Worm (Caenorhabditis elegans) whole organism, L2 larva: ENCODE results near the gene vha-1.

Experiments used
- C34F6.9 ChIP-seq: fragments of 150-350 bp; optimal IDR thresholded peaks from 2 replicates; lab custom pipeline; 2014; ENCODE audit warnings: missing biosample characterization, missing genetic modification characterization
- F13H6.1 ChIP-seq: sonication (generic microtip); optimal IDR thresholded peaks from 2 replicates; lab custom pipeline; 2016; ENCODE audit warnings: missing genetic modification characterization, missing compliant biosample characterization
- R02D3.7 ChIP-seq: fragments of 150-350 bp; optimal IDR thresholded peaks from 2 replicates; lab custom pipeline; 2014; ENCODE audit warnings: missing biosample characterization, missing genetic modification characterization
- Y55F3AM.14 ChIP-seq: fragments of 200-800 bp; sonication (Bioruptor generic); optimal IDR thresholded peaks from 2 replicates; lab custom pipeline; 2018; ENCODE audit warnings: mild to moderate bottlenecking, missing genetic modification characterization, missing compliant biosample characterization
- ZK546.5 ChIP-seq: sonication (generic microtip); optimal IDR thresholded peaks from 2 replicates; lab custom pipeline; 2017; ENCODE audit warnings: missing biosample characterization, missing genetic modification characterization
- alr-1 ChIP-seq: fragments of 150-350 bp; optimal IDR thresholded peaks from 2 replicates; lab custom pipeline; 2014; ENCODE audit warnings: missing biosample characterization, missing genetic modification characterization
- aly-2 ChIP-seq: fragments of 150-350 bp; optimal IDR thresholded peaks from 2 replicates; lab custom pipeline; 2014; ENCODE audit warnings: missing biosample characterization, missing genetic modification characterization
- ama-1 ChIP-seq: fragments of 150-350 bp; optimal IDR thresholded peaks from 2 replicates; lab custom pipeline; 2018; ENCODE audit warnings: inconsistent platforms
- blmp-1 ChIP-seq: sonication (generic microtip); optimal IDR thresholded peaks from 2 replicates; lab custom pipeline; 2017; ENCODE audit warnings: missing genetic modification characterization, mild to moderate bottlenecking, missing compliant biosample characterization, antibody characterized with exemption, moderate library complexity; ENCODE audit not compliant: insufficient read depth
- ceh-16 ChIP-seq: fragments of 150-350 bp; optimal IDR thresholded peaks from 2 replicates; lab custom pipeline; 2014; ENCODE audit warnings: missing biosample characterization, missing genetic modification characterization
- ceh-82 ChIP-seq: fragments of 150-350 bp; optimal IDR thresholded peaks from 2 replicates; lab custom pipeline; 2014; ENCODE audit warnings: missing biosample characterization, missing genetic modification characterization
- crh-2 ChIP-seq: sonication (generic microtip); optimal IDR thresholded peaks from 2 replicates; lab custom pipeline; 2017; ENCODE audit warnings: missing biosample characterization, missing genetic modification characterization
- dmd-4 ChIP-seq: sonication (generic microtip); optimal IDR thresholded peaks from 2 replicates; lab custom pipeline; 2017; ENCODE audit warnings: missing biosample characterization, missing genetic modification characterization
- egl-27 ChIP-seq: sonication (generic microtip); optimal IDR thresholded peaks from 3 replicates; lab custom pipeline; 2017; ENCODE audit warnings: missing biosample characterization, missing genetic modification reagents, missing genetic modification characterization
- elt-1 ChIP-seq: fragments of 150-350 bp; optimal IDR thresholded peaks from 2 replicates; lab custom pipeline; 2014; ENCODE audit warnings: missing biosample characterization, missing genetic modification characterization
- elt-3 ChIP-seq: sonication (generic microtip); optimal IDR thresholded peaks from 2 replicates; lab custom pipeline; 2017; ENCODE audit warnings: missing biosample characterization, missing genetic modification characterization
- fos-1 ChIP-seq: fragments of 150-350 bp; optimal IDR thresholded peaks from 2 replicates; lab custom pipeline; 2014; ENCODE audit warnings: missing biosample characterization, missing genetic modification characterization
- gmeb-1 ChIP-seq: fragments of 150-350 bp; optimal IDR thresholded peaks from 2 replicates; lab custom pipeline; 2014; ENCODE audit warnings: missing biosample characterization, missing genetic modification characterization
- lin-11 ChIP-seq: fragments of 150-350 bp; sonication (generic microtip); optimal IDR thresholded peaks from 2 replicates; lab custom pipeline; 2014; ENCODE audit warnings: missing biosample characterization, missing genetic modification characterization, inconsistent platforms, mixed read lengths
- lin-13 ChIP-seq: fragments of 150-350 bp; optimal IDR thresholded peaks from 2 replicates; lab custom pipeline; 2014; ENCODE audit warnings: missing biosample characterization, missing genetic modification reagents, missing genetic modification characterization
- lin-39 ChIP-seq: fragments of 150-350 bp; optimal IDR thresholded peaks from 2 replicates; lab custom pipeline; 2014; ENCODE audit warnings: missing biosample characterization, missing genetic modification reagents, missing genetic modification characterization
- lsy-2 ChIP-seq, 2 experiments: fragments of 150-350 bp in 1 of 2; sonication (generic microtip) in 1 of 2; optimal IDR thresholded peaks; 2 replicates each; lab custom pipeline; 2014 to 2017; ENCODE audit warnings: missing biosample characterization in 2 of 2, missing genetic modification characterization in 2 of 2
- mab-5 ChIP-seq: fragments of 150-350 bp; optimal IDR thresholded peaks from 2 replicates; lab custom pipeline; 2014; ENCODE audit warnings: missing biosample characterization, missing genetic modification characterization
- mbf-1 ChIP-seq: sonication (generic microtip); optimal IDR thresholded peaks from 2 replicates; lab custom pipeline; 2017; ENCODE audit warnings: missing biosample characterization, missing genetic modification characterization
- mdl-1 ChIP-seq, 2 experiments: fragments of 150-350 bp in 1 of 2; sonication (generic microtip) in 1 of 2; optimal IDR thresholded peaks; 2 replicates each; lab custom pipeline; 2017; ENCODE audit warnings: missing biosample characterization in 2 of 2, missing genetic modification characterization in 2 of 2
- nhr-10 ChIP-seq: sonication (generic microtip); optimal IDR thresholded peaks from 2 replicates; lab custom pipeline; 2017; ENCODE audit warnings: missing biosample characterization, missing genetic modification characterization
- nhr-11 ChIP-seq: fragments of 150-350 bp; optimal IDR thresholded peaks from 2 replicates; lab custom pipeline; 2014; ENCODE audit warnings: missing biosample characterization, missing genetic modification characterization
- nhr-12 ChIP-seq: fragments of 150-350 bp; optimal IDR thresholded peaks from 2 replicates; lab custom pipeline; 2014; ENCODE audit warnings: missing biosample characterization, missing genetic modification characterization
- nhr-129 ChIP-seq: fragments of 150-350 bp; optimal IDR thresholded peaks from 2 replicates; lab custom pipeline; 2014; ENCODE audit warnings: missing biosample characterization, missing genetic modification characterization
- nhr-21 ChIP-seq: fragments of 150-350 bp; optimal IDR thresholded peaks from 2 replicates; lab custom pipeline; 2014; ENCODE audit warnings: missing biosample characterization, missing genetic modification characterization
- nhr-23 ChIP-seq: fragments of 150-350 bp; optimal IDR thresholded peaks from 2 replicates; lab custom pipeline; 2014; ENCODE audit warnings: missing biosample characterization, missing genetic modification reagents, missing genetic modification characterization
- nhr-237 ChIP-seq: fragments of 150-350 bp; optimal IDR thresholded peaks from 2 replicates; lab custom pipeline; 2014; ENCODE audit warnings: missing biosample characterization, missing genetic modification characterization
- nhr-25 ChIP-seq: fragments of 150-350 bp; sonication (generic microtip); optimal IDR thresholded peaks from 3 replicates; lab custom pipeline; 2014; ENCODE audit warnings: missing biosample characterization, missing genetic modification characterization
- nhr-6 ChIP-seq: fragments of 150-350 bp; optimal IDR thresholded peaks from 2 replicates; lab custom pipeline; 2014; ENCODE audit warnings: missing biosample characterization, missing genetic modification characterization
- nhr-77 ChIP-seq: fragments of 150-350 bp; optimal IDR thresholded peaks from 2 replicates; lab custom pipeline; 2014; ENCODE audit warnings: missing biosample characterization, missing genetic modification characterization
- peb-1 ChIP-seq: fragments of 150-350 bp; optimal IDR thresholded peaks from 2 replicates; lab custom pipeline; 2014; ENCODE audit warnings: missing biosample characterization, missing genetic modification characterization
- sem-4 ChIP-seq: fragments of 150-350 bp; optimal IDR thresholded peaks from 2 replicates; lab custom pipeline; 2014; ENCODE audit warnings: missing biosample characterization, missing genetic modification reagents, missing genetic modification characterization
- skn-1 ChIP-seq: sonication (generic microtip); optimal IDR thresholded peaks from 2 replicates; lab custom pipeline; 2017; ENCODE audit warnings: missing biosample characterization, missing genetic modification characterization
- sma-3 ChIP-seq: sonication (generic microtip); optimal IDR thresholded peaks from 2 replicates; lab custom pipeline; 2016; ENCODE audit warnings: missing genetic modification reagents, missing genetic modification characterization, missing compliant biosample characterization
- sma-9 ChIP-seq, 2 experiments: fragments of 150-350 bp in 1 of 2; sonication (generic microtip) in 1 of 2; optimal IDR thresholded peaks; 2 replicates each; lab custom pipeline; 2014 to 2016; ENCODE audit warnings: missing genetic modification characterization in 2 of 2, mild to moderate bottlenecking in 1 of 2, missing biosample characterization in 1 of 2, missing compliant biosample characterization in 1 of 2, missing genetic modification reagents in 1 of 2, moderate library complexity in 1 of 2
- snpc-4 ChIP-seq: fragments of 150-350 bp; optimal IDR thresholded peaks from 2 replicates; lab custom pipeline; 2014; ENCODE audit warnings: missing biosample characterization, missing genetic modification characterization
- unc-39 ChIP-seq: fragments of 150-350 bp; optimal IDR thresholded peaks from 2 replicates; lab custom pipeline; 2014; ENCODE audit warnings: missing biosample characterization, missing genetic modification characterization
- unc-55 ChIP-seq: fragments of 150-350 bp; sonication (generic microtip); optimal IDR thresholded peaks from 3 replicates; lab custom pipeline; 2014; ENCODE audit warnings: missing biosample characterization, missing genetic modification reagents, missing genetic modification characterization
- unc-62 ChIP-seq: fragments of 150-350 bp; optimal IDR thresholded peaks from 2 replicates; lab custom pipeline; 2014; ENCODE audit warnings: missing biosample characterization, missing genetic modification reagents, missing genetic modification characterization
- zag-1 ChIP-seq: fragments of 150-350 bp; optimal IDR thresholded peaks from 2 replicates; lab custom pipeline; 2014; ENCODE audit warnings: missing biosample characterization, missing genetic modification characterization
- ztf-1 ChIP-seq: fragments of 200-800 bp; sonication (Bioruptor generic); conservative IDR thresholded peaks from 2 replicates; pipeline ENCODE4 v1.3.6; 2022; ENCODE audit warnings: missing genetic modification characterization, missing compliant biosample characterization
- ztf-11 ChIP-seq: sonication (generic microtip); optimal IDR thresholded peaks from 2 replicates; lab custom pipeline; 2017; ENCODE audit warnings: missing biosample characterization, missing genetic modification characterization
- ztf-4 ChIP-seq: fragments of 150-350 bp; optimal IDR thresholded peaks from 2 replicates; lab custom pipeline; 2014; ENCODE audit warnings: missing biosample characterization, missing genetic modification characterization

The vha-1 gene

DNA sequence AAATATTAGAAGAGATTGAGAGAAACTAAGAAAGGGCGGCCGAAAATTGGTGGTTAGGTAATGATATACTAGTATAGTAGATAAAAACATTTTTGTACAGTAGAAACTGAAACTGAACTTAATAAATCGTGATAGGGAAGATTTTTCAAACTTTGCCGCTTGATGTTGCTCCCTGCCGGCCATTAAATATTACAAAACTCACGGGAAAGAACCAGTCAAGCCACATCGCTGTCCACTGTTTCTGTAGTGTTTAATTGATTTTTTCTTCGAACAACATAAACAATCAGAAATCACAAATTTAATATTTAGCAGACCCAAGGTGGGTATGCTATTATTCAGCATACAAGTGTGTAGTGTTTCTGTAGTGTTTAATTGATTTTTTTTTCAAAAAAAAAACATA lies 30.0 kb upstream of the vha-1 start, which contains the start of gene T05G5.5:
TSS of gene T05G5.5 (minus strand) at position 359 of the 400 bp plus-strand sequence.
- TF ChIP-seq egl-27 (tag; lab: Kevin White, UChicago), result no peak
- no peak for TF ChIP-seq skn-1
- no peak for TF ChIP-seq sma-9 (GFP tag; optimal IDR thresholded peaks at IDR 0.05; lab: Kevin White, UChicago)
- TF ChIP-seq sma-9 (tag; optimal IDR thresholded peaks at IDR 0.05; lab: Kevin White, UChicago), result no peak
- no peak for TF ChIP-seq nhr-129 (tag; lab: Kevin White, UChicago)
- no peak for TF ChIP-seq elt-3 (tag; lab: Kevin White, UChicago)
- no peak for TF ChIP-seq blmp-1 (tag; lab: Kevin White, UChicago)
- TF ChIP-seq peb-1 (tag; lab: Kevin White, UChicago), result no peak
- TF ChIP-seq ztf-1 (GFP tag; lab: Robert Waterston, UW), result no peak
- TF ChIP-seq nhr-237, result no peak
- TF ChIP-seq nhr-25 (tag; lab: Kevin White, UChicago), result no peak
- no peak for TF ChIP-seq lin-13 (GFP tag; lab: Kevin White, UChicago)
- TF ChIP-seq sma-3 (GFP tag; lab: Kevin White, UChicago), result no peak
- no peak for TF ChIP-seq lin-39 (tag; lab: Kevin White, UChicago)
- no peak for TF ChIP-seq nhr-23 (tag; lab: Kevin White, UChicago)
- TF ChIP-seq gmeb-1 (tag; lab: Kevin White, UChicago), result no peak
- TF ChIP-seq crh-2 (tag; lab: Kevin White, UChicago), result no peak
- TF ChIP-seq lin-11 (tag; lab: Kevin White, UChicago), result no peak
- no peak for TF ChIP-seq snpc-4
- TF ChIP-seq nhr-10 (tag; lab: Kevin White, UChicago), result no peak
- no peak for TF ChIP-seq fos-1 (tag; lab: Kevin White, UChicago)
- TF ChIP-seq, all 48 proteins: peak for 0

DNA sequence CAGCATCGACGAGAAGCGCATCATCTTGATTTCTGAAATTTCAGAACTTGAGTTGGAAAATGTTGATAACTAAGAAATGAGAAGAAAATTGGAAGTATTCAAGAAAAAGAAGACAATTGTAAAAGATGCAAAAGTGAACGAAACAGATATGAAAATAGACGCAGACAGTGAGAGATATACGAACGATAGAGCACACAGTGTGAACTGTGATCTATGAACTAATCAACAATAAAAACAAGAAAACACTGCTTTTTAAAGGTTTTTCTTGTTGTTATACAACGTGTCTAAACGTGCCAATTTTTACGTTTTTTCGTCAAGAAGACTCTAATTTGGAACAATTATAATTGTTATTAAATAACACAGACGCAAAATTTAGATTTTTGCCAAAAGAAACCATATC lies 28.2 kb upstream of the vha-1 start, which contains the start of gene ech-6:
TSS of gene ech-6 (minus strand) at position 32 of the 400 bp plus-strand sequence.
- no peak for TF ChIP-seq mbf-1 (tag; lab: Kevin White, UChicago)
- TF ChIP-seq nhr-10 (tag; lab: Kevin White, UChicago), result no peak
- no peak for TF ChIP-seq gmeb-1 (tag; lab: Kevin White, UChicago)
- TF ChIP-seq Y55F3AM.14, result no peak
- no peak for TF ChIP-seq sem-4 (tag; lab: Kevin White, UChicago)
- no peak for TF ChIP-seq blmp-1 (tag; lab: Kevin White, UChicago)
- no peak for TF ChIP-seq nhr-237
- TF ChIP-seq skn-1, result no peak
- no peak for TF ChIP-seq mdl-1 (tag; optimal IDR thresholded peaks at IDR 0.05; lab: Kevin White, UChicago)
- no peak for TF ChIP-seq lin-13 (GFP tag; lab: Kevin White, UChicago)
- no peak for TF ChIP-seq R02D3.7 (tag; lab: Kevin White, UChicago)
- TF ChIP-seq elt-1, result no peak
- no peak for TF ChIP-seq nhr-77 (tag; lab: Kevin White, UChicago)
- TF ChIP-seq mab-5 (tag; lab: Kevin White, UChicago), result no peak
- no peak for TF ChIP-seq peb-1 (tag; lab: Kevin White, UChicago)
- no peak for TF ChIP-seq ztf-11 (tag; lab: Kevin White, UChicago)
- no peak for TF ChIP-seq ztf-4 (tag; lab: Kevin White, UChicago)
- no peak for TF ChIP-seq lin-39 (tag; lab: Kevin White, UChicago)
- no peak for TF ChIP-seq aly-2
- TF ChIP-seq fos-1 (tag; lab: Kevin White, UChicago), result no peak
- no peak for TF ChIP-seq elt-3 (tag; lab: Kevin White, UChicago)
- peak; percentile 84 for TF ChIP-seq sma-9 (GFP tag; optimal IDR thresholded peaks at IDR 0.05; lab: Kevin White, UChicago)
- no peak for TF ChIP-seq sma-9 (tag; optimal IDR thresholded peaks at IDR 0.05; lab: Kevin White, UChicago)
- peak; percentile 10 for TF ChIP-seq unc-55 (GFP tag; lab: Kevin White, UChicago)
- TF ChIP-seq unc-39, result no peak
- peak; percentile 18 for TF ChIP-seq ama-1 (lab: Kevin White, UChicago)
- no peak for TF ChIP-seq nhr-25 (tag; lab: Kevin White, UChicago)
- no peak for TF ChIP-seq nhr-12
- TF ChIP-seq nhr-23 (tag; lab: Kevin White, UChicago), result no peak
- no peak for TF ChIP-seq nhr-6 (tag; lab: Kevin White, UChicago)
- no peak for TF ChIP-seq ztf-1 (GFP tag; lab: Robert Waterston, UW)
- TF ChIP-seq ceh-16 (tag; lab: Kevin White, UChicago), result no peak
- peak in 1 of 2 experiments; percentile 60 for TF ChIP-seq lsy-2 (tag; optimal IDR thresholded peaks at IDR 0.05; lab: Kevin White, UChicago)
- TF ChIP-seq snpc-4, result no peak
- no peak for TF ChIP-seq unc-62
- no peak for TF ChIP-seq ceh-82 (tag; lab: Kevin White, UChicago)
- TF ChIP-seq zag-1 (tag; lab: Kevin White, UChicago), result no peak
- TF ChIP-seq sma-3 (GFP tag; lab: Kevin White, UChicago), result peak; percentile 44
- peak; percentile 52 for TF ChIP-seq C34F6.9
- no peak for TF ChIP-seq egl-27 (tag; lab: Kevin White, UChicago)
- peak; percentile 45 for TF ChIP-seq nhr-129 (tag; lab: Kevin White, UChicago)
- no peak for TF ChIP-seq dmd-4 (tag; lab: Kevin White, UChicago)
- TF ChIP-seq F13H6.1 (tag; lab: Kevin White, UChicago), result no peak
- TF ChIP-seq nhr-21 (tag; lab: Kevin White, UChicago), result no peak
- peak; percentile 73 for TF ChIP-seq crh-2 (tag; lab: Kevin White, UChicago)
- TF ChIP-seq ZK546.5 (tag; lab: Kevin White, UChicago), result no peak
- no peak for TF ChIP-seq nhr-11
- TF ChIP-seq alr-1, result no peak
- TF ChIP-seq lin-11 (tag; lab: Kevin White, UChicago), result no peak
